Worm (Caenorhabditis elegans) whole organism, late embryonic: ENCODE measurements around the gene tnt-2.

Experiments used
- K02D7.2 ChIP-seq: sonication (generic microtip); optimal IDR thresholded peaks from 2 replicates; lab custom pipeline; 2017; ENCODE audit warnings: mild to moderate bottlenecking, missing genetic modification characterization, missing compliant biosample characterization
- K09A11.1 ChIP-seq: sonication (generic microtip); optimal IDR thresholded peaks from 2 replicates; lab custom pipeline; 2017; ENCODE audit warnings: antibody characterized with exemption, mild to moderate bottlenecking, missing genetic modification characterization, missing compliant biosample characterization; ENCODE audit not compliant: insufficient read depth
- T23F11.4 ChIP-seq: fragments of 200-800 bp; sonication (Bioruptor generic); optimal IDR thresholded peaks from 2 replicates; lab custom pipeline; 2018; ENCODE audit warnings: mild to moderate bottlenecking, missing genetic modification characterization, missing compliant biosample characterization
- ama-1 ChIP-seq: fragments of 150-350 bp; optimal IDR thresholded peaks from 2 replicates; lab custom pipeline; 2014
- ceh-14 ChIP-seq: sonication (generic microtip); optimal IDR thresholded peaks from 2 replicates; lab custom pipeline; 2016; ENCODE audit warnings: missing genotype, missing genetic modification characterization, missing compliant biosample characterization
- ceh-18 ChIP-seq: sonication (generic microtip); optimal IDR thresholded peaks from 2 replicates; lab custom pipeline; 2016; ENCODE audit warnings: missing genetic modification characterization, missing compliant biosample characterization
- ceh-45 ChIP-seq: fragments of 200-800 bp; sonication (Bioruptor generic); IDR thresholded peaks from 2 replicates; pipeline ENCODE4 v1.3.6; 2022; ENCODE audit warnings: missing genetic modification reagents, missing genetic modification characterization, missing compliant biosample characterization
- ceh-48 ChIP-seq: sonication (generic microtip); optimal IDR thresholded peaks from 2 replicates; lab custom pipeline; 2016; ENCODE audit warnings: missing genetic modification characterization, inconsistent platforms, missing compliant biosample characterization
- dmd-4 ChIP-seq: sonication (generic microtip); optimal IDR thresholded peaks from 2 replicates; lab custom pipeline; 2016; ENCODE audit warnings: borderline replicate concordance, missing genetic modification characterization, missing compliant biosample characterization
- elt-2 ChIP-seq: sonication (generic microtip); optimal IDR thresholded peaks from 2 replicates; lab custom pipeline; 2016; ENCODE audit warnings: missing genetic modification reagents, missing genetic modification characterization, missing compliant biosample characterization
- elt-4 ChIP-seq: sonication (generic microtip); optimal IDR thresholded peaks from 2 replicates; lab custom pipeline; 2016; ENCODE audit warnings: missing genetic modification characterization, missing compliant biosample characterization
- ets-4 ChIP-seq: sonication (generic microtip); optimal IDR thresholded peaks from 2 replicates; lab custom pipeline; 2016; ENCODE audit warnings: missing genetic modification characterization, missing compliant biosample characterization
- eyg-1 ChIP-seq: sonication (generic microtip); optimal IDR thresholded peaks from 2 replicates; lab custom pipeline; 2016; ENCODE audit warnings: missing genotype, missing genetic modification characterization, missing compliant biosample characterization
- fkh-10 ChIP-seq: fragments of 150-350 bp; optimal IDR thresholded peaks from 2 replicates; lab custom pipeline; 2014; ENCODE audit warnings: missing biosample characterization, missing genetic modification reagents, missing genetic modification characterization
- fkh-6 ChIP-seq: sonication (generic microtip); optimal IDR thresholded peaks from 2 replicates; lab custom pipeline; 2016; ENCODE audit warnings: missing genetic modification characterization, missing compliant biosample characterization
- hlh-13 ChIP-seq: fragments of 200-800 bp; sonication (Bioruptor generic); optimal IDR thresholded peaks from 2 replicates; lab custom pipeline; 2018; ENCODE audit warnings: mild to moderate bottlenecking, missing genetic modification characterization, missing compliant biosample characterization
- hlh-30 ChIP-seq: sonication (generic microtip); optimal IDR thresholded peaks from 2 replicates; lab custom pipeline; 2017; ENCODE audit warnings: antibody characterized with exemption, missing genetic modification characterization, missing compliant biosample characterization; ENCODE audit not compliant: insufficient read depth
- hlh-6 ChIP-seq: sonication (generic microtip); optimal IDR thresholded peaks from 2 replicates; lab custom pipeline; 2016; ENCODE audit warnings: missing genotype, missing genetic modification characterization, missing compliant biosample characterization
- lin-11 ChIP-seq: fragments of 200-800 bp; sonication (Bioruptor generic); optimal IDR thresholded peaks from 2 replicates; lab custom pipeline; 2018; ENCODE audit warnings: mild to moderate bottlenecking, missing genetic modification characterization, missing compliant biosample characterization
- mec-3 ChIP-seq: sonication (generic microtip); optimal IDR thresholded peaks from 2 replicates; lab custom pipeline; 2016; ENCODE audit warnings: borderline replicate concordance, missing genetic modification characterization, missing compliant biosample characterization
- nhr-11 ChIP-seq: fragments of 150-350 bp; optimal IDR thresholded peaks from 2 replicates; lab custom pipeline; 2014; ENCODE audit warnings: missing biosample characterization, missing genetic modification characterization
- nhr-232 ChIP-seq: sonication (generic microtip); optimal IDR thresholded peaks from 2 replicates; lab custom pipeline; 2016; ENCODE audit warnings: missing genetic modification characterization, missing compliant biosample characterization
- npax-4 ChIP-seq: sonication (generic microtip); optimal IDR thresholded peaks from 2 replicates; lab custom pipeline; 2016; ENCODE audit warnings: missing genetic modification characterization, missing compliant biosample characterization
- pat-9 ChIP-seq: fragments of 200-800 bp; sonication (Bioruptor generic); optimal IDR thresholded peaks from 2 replicates; lab custom pipeline; 2018; ENCODE audit warnings: mild to moderate bottlenecking, missing genetic modification characterization, moderate library complexity, missing compliant biosample characterization
- pqm-1 ChIP-seq: sonication (generic microtip); optimal IDR thresholded peaks from 2 replicates; lab custom pipeline; 2016; ENCODE audit warnings: missing genetic modification characterization, missing compliant biosample characterization
- rnt-1 ChIP-seq: sonication (generic microtip); optimal IDR thresholded peaks from 2 replicates; lab custom pipeline; 2016; ENCODE audit warnings: missing genetic modification characterization, missing compliant biosample characterization
- sox-4 ChIP-seq: sonication (generic microtip); optimal IDR thresholded peaks from 2 replicates; lab custom pipeline; 2017; ENCODE audit warnings: mild to moderate bottlenecking, missing genetic modification characterization, inconsistent platforms, missing compliant biosample characterization
- syd-9 ChIP-seq: sonication (generic microtip); optimal IDR thresholded peaks from 2 replicates; lab custom pipeline; 2016; ENCODE audit warnings: mild to moderate bottlenecking, missing genetic modification characterization, moderate library complexity, missing compliant biosample characterization
- tbx-7 ChIP-seq: sonication (generic microtip); optimal IDR thresholded peaks from 2 replicates; lab custom pipeline; 2016; ENCODE audit warnings: missing genotype, missing genetic modification characterization, missing compliant biosample characterization
- unc-42 ChIP-seq: sonication (generic microtip); optimal IDR thresholded peaks from 2 replicates; lab custom pipeline; 2016; ENCODE audit warnings: missing genotype, missing genetic modification characterization, missing compliant biosample characterization
- ztf-16 ChIP-seq: sonication (generic microtip); optimal IDR thresholded peaks from 2 replicates; lab custom pipeline; 2017; ENCODE audit warnings: missing genetic modification characterization, missing compliant biosample characterization

Gene tnt-2

DNA sequence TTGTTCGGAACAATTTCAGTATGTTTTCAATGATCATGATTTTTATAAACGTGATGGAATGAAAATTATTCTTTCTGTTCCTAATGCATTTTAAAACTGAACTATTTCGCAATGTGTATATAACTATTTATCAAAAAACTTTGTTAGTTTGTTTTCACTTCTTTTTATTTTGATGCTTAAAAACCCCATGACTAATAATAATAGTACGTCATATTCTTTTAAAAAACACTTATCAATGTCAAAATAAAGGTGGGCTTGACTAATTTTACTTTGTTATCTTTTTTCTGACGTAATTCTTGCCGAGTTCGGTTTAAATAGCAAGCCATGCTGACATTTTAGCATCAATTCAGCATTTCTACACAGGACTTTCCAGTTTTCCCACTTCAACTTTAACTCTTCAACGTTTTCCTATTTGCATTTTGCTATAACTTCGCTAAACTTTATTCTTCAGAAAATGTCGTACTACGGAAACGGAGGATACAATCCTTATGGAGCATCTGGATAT, 12.2 kb downstream of the tnt-2 start, which contains the start of gene F53A9.1:
Gene F53A9.1 (plus strand): TSS at position 455 of the 505 bp plus-strand sequence.
- TF ChIP-seq nhr-11 (tag; lab: Kevin White, UChicago) (no peak), tbx-7 (tag; lab: Kevin White, UChicago) (no peak), fkh-6 (tag; lab: Kevin White, UChicago) (no peak), npax-4 (tag; lab: Kevin White, UChicago) (no peak), T23F11.4 (GFP tag; lab: Kevin White, UChicago) (no peak), sox-4 (tag; lab: Kevin White, UChicago) (no peak), hlh-6 (no peak), pat-9 (tag; lab: Kevin White, UChicago) (no peak), ama-1 (no peak), lin-11 (no peak), unc-42 (no peak)

DNA sequence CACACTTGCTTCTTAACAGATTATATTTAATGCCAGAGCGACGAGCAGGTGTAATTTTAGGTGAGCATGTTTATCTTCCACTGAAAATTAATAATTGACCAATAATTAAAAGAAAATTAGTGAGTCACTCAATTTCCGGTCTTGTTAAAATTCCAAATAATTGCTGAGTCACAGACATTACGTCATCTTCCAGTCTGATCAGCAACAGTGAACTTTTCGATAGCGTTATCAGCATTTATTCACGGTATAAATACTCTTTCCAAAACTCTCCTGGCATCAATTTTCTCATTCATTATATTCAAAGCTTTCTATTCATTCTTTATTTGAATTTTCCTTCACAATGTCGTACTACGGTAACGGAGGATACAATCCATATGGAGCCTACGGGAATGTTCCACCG, 13.9 kb downstream of the tnt-2 start, which contains the start of gene kreg-1:
Gene kreg-1 (plus strand): TSS at position 341 of the 400 bp plus-strand sequence.
- TF ChIP-seq elt-4 (tag; lab: Kevin White, UChicago) (no peak), ceh-45 (GFP tag; lab: Robert Waterston, UW) (no peak), fkh-10 (no peak), pat-9 (tag; lab: Kevin White, UChicago) (no peak), K02D7.2 (no peak), ceh-18 (tag; lab: Kevin White, UChicago) (no peak)

DNA sequence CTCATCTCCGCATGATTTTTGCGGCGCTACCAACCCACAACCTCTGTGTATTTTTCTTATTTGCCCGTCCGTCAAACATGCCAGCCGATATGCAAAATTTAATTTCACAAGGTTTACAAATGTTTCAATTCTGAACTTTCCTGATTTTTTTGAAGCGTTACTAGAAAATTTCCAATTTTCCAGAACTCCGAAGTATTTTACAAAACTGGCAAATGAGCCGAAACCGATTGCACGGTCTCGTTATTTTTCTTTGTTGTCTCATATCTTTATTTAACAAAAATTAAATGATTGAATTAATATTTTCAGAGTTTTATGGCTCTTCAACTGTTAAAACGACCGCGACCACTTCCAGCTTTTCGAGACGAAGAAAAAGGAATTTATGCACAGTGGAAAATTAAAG, 15.3 kb downstream of the tnt-2 start, which contains the start of gene F53A9.3:
Gene F53A9.3 (plus strand): TSS at position 301 of the 400 bp plus-strand sequence.
- TF ChIP-seq rnt-1 (tag; lab: Kevin White, UChicago) (no peak), hlh-30 (no peak), K09A11.1 (tag; lab: Kevin White, UChicago) (no peak), elt-2 (no peak), eyg-1 (tag; lab: Kevin White, UChicago) (no peak)

DNA sequence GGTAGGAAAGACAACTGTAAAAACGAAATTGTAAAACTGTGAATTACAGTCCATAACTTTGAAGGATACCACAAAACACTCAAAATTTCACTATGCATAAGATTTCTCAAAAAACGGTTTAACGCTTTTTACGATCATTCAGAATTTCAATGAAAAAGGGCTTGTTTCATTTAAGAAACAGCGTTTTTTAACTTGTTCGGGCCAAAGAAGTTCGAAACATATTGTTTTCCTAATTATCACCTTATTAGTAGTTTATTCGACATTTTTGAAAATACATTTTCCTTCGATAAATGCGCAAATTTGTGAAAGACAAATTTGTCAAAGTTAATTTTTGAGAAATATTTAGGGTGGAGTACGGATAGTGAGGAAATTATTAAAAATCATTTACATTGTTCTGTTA, 18.5 kb downstream of the tnt-2 start:
- TF ChIP-seq ama-1 (no peak), pqm-1 (tag; lab: Kevin White, UChicago) (no peak), T23F11.4 (GFP tag; lab: Kevin White, UChicago) (no peak), fkh-6 (tag; lab: Kevin White, UChicago) (no peak), hlh-13 (no peak), ets-4 (no peak), syd-9 (tag; lab: Kevin White, UChicago) (no peak), unc-42 (no peak), lin-11 (no peak), ztf-16 (tag; lab: Kevin White, UChicago) (no peak)

DNA sequence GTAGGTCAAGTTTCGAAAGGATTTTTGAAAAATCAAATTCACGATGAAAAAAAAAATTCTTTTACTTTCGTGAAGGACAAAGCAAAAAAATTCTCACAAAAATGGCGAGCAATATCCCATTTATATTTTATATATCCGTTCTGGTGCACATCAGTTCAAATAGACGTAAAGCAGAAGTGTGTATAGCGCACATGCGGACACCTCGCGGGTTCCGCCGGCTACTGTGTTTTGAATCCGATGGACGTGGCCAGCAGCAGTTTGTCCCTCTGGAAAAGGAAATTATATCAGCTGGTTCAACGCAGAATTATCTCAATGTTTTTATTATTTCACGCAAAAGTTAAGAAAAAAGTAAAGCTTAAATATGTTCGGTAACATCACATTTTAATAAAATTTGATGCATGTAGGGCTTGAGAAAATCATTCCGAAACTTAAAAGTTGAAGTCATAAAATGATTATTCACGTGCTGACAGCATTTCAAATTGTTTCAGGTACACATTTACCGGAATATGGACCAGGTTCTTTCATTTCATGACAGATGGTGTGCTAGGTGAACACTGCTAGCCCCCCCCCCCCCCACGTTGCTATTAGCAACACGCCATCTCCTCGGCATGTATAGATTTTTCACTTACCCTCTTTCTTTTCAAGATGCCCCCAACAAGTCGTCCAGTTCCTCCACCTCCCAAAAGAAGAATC, 19.5 kb downstream of the tnt-2 start, which contains the start of gene jbts-14:
Gene jbts-14 (plus strand): TSS at position 643 of the 693 bp plus-strand sequence.
- TF ChIP-seq ztf-16 (tag; lab: Kevin White, UChicago) (no peak), npax-4 (tag; lab: Kevin White, UChicago) (no peak), eyg-1 (tag; lab: Kevin White, UChicago) (no peak), mec-3 (tag; lab: Kevin White, UChicago) (no peak), ceh-14 (tag; lab: Kevin White, UChicago) (no peak), nhr-232 (tag; lab: Kevin White, UChicago) (no peak), ceh-48 (tag; lab: Kevin White, UChicago) (no peak), dmd-4 (tag; lab: Kevin White, UChicago) (no peak), elt-4 (tag; lab: Kevin White, UChicago) (no peak)
